Fruit fly (Drosophila melanogaster) whole organism, embryonic: ENCODE measurements around the gene Dus3.
A peak's percentile ranks its signal among the peaks of the same experiment; 100 is the strongest.

Experiments
- Adf1 ChIP-seq: fragments of 200-800 bp; sonication (Bioruptor generic); IDR thresholded peaks from 2 replicates; pipeline ENCODE4 v1.3.6; 2022; ENCODE audit warnings: missing biosample characterization, missing genetic modification characterization
- Asciz ChIP-seq: fragments of 200-800 bp; sonication (Bioruptor generic); optimal IDR thresholded peaks from 2 replicates; lab custom pipeline; 2017; ENCODE audit warnings: missing biosample characterization, mild to moderate bottlenecking, missing genetic modification characterization, missing genetic modification reagents
- Atf6 ChIP-seq: fragments of 200-800 bp; sonication (Bioruptor generic); IDR thresholded peaks from 2 replicates; pipeline ENCODE4 v1.3.6; 2022; ENCODE audit warnings: missing biosample characterization, missing genetic modification characterization
- Bteb2 ChIP-seq: fragments of 200-800 bp; sonication (Bioruptor generic); optimal IDR thresholded peaks from 2 replicates; lab custom pipeline; 2016; ENCODE audit warnings: missing biosample characterization, missing genetic modification characterization
- C15 ChIP-seq: fragments of 200-800 bp; sonication (Bioruptor generic); IDR thresholded peaks from 3 replicates; pipeline ENCODE4 v1.3.6; 2022; ENCODE audit warnings: missing biosample characterization, missing genetic modification characterization
- CG10267 ChIP-seq: fragments of 200-800 bp; sonication (Bioruptor generic); optimal IDR thresholded peaks from 2 replicates; lab custom pipeline; 2018; ENCODE audit warnings: missing biosample characterization, mild to moderate bottlenecking, missing genetic modification characterization, moderate library complexity
- CG12219 ChIP-seq: fragments of 200-800 bp; sonication (Bioruptor generic); optimal IDR thresholded peaks from 3 replicates; lab custom pipeline; 2018; ENCODE audit warnings: missing biosample characterization, mild to moderate bottlenecking, missing genetic modification characterization
- CG12236 ChIP-seq: fragments of 200-800 bp; sonication (Bioruptor generic); optimal IDR thresholded peaks from 2 replicates; lab custom pipeline; 2016; ENCODE audit warnings: missing biosample characterization, missing genetic modification characterization
- CG13287 ChIP-seq: fragments of 200-800 bp; sonication (Bioruptor generic); IDR thresholded peaks from 2 replicates; pipeline ENCODE4 v1.3.6; 2022; ENCODE audit warnings: missing biosample characterization, missing genetic modification characterization; ENCODE audit not compliant: partially characterized antibody
- CG13775 ChIP-seq: fragments of 200-800 bp; sonication (Bioruptor generic); optimal IDR thresholded peaks from 3 replicates; lab custom pipeline; 2017; ENCODE audit warnings: missing biosample characterization, mild to moderate bottlenecking, missing genetic modification characterization
- CG17802 ChIP-seq: fragments of 200-800 bp; sonication (Bioruptor generic); optimal IDR thresholded peaks from 2 replicates; lab custom pipeline; 2018; ENCODE audit warnings: missing biosample characterization, mild to moderate bottlenecking, missing genetic modification characterization, moderate library complexity
- CG18476 ChIP-seq: fragments of 200-800 bp; sonication (Bioruptor generic); optimal IDR thresholded peaks from 2 replicates; lab custom pipeline; 2016; ENCODE audit warnings: missing biosample characterization, mild to moderate bottlenecking, missing genetic modification characterization
- CG2875 ChIP-seq: fragments of 200-800 bp; sonication (Bioruptor generic); optimal IDR thresholded peaks from 2 replicates; lab custom pipeline; 2017; ENCODE audit warnings: missing biosample characterization, mild to moderate bottlenecking, missing genetic modification characterization, missing genetic modification reagents
- CG32767 ChIP-seq: fragments of 200-800 bp; sonication (Bioruptor generic); IDR thresholded peaks from 2 replicates; pipeline ENCODE4 v1.3.6; 2022; ENCODE audit warnings: missing biosample characterization, missing genetic modification characterization
- CG4282 ChIP-seq: fragments of 200-800 bp; sonication (Bioruptor generic); optimal IDR thresholded peaks from 2 replicates; lab custom pipeline; 2016; ENCODE audit warnings: missing biosample characterization, missing genetic modification characterization
- CG4360 ChIP-seq: fragments of 200-800 bp; sonication (Bioruptor generic); IDR thresholded peaks from 2 replicates; pipeline ENCODE4 v1.3.6; 2022; ENCODE audit warnings: missing biosample characterization, missing genetic modification characterization
- CG4404 ChIP-seq: fragments of 200-800 bp; sonication (Bioruptor generic); IDR thresholded peaks from 2 replicates; pipeline ENCODE4 v1.3.6; 2022; ENCODE audit warnings: missing biosample characterization, missing genetic modification characterization
- CG4617 ChIP-seq: fragments of 200-800 bp; sonication (Bioruptor generic); optimal IDR thresholded peaks from 3 replicates; lab custom pipeline; 2016; ENCODE audit warnings: missing biosample characterization, missing genetic modification characterization, borderline replicate concordance
- CG6689 ChIP-seq: fragments of 200-800 bp; sonication (Bioruptor generic); IDR thresholded peaks from 2 replicates; pipeline ENCODE4 v1.3.6; 2022; ENCODE audit warnings: missing biosample characterization, missing genetic modification characterization
- CG8281 ChIP-seq: fragments of 200-800 bp; sonication (Bioruptor generic); optimal IDR thresholded peaks from 2 replicates; lab custom pipeline; 2018; ENCODE audit warnings: missing biosample characterization, mild to moderate bottlenecking, missing genetic modification characterization, moderate library complexity
- CG9215 ChIP-seq: fragments of 200-800 bp; sonication (Bioruptor generic); IDR thresholded peaks from 2 replicates; pipeline ENCODE4 v1.3.6; 2022; ENCODE audit warnings: missing biosample characterization, missing genetic modification characterization
- Dbx ChIP-seq: fragments of 200-800 bp; sonication (Bioruptor generic); IDR thresholded peaks from 3 replicates; pipeline ENCODE4 v1.3.6; 2022; ENCODE audit warnings: missing biosample characterization, missing genetic modification characterization
- Deaf1 ChIP-seq: fragments of 200-800 bp; optimal IDR thresholded peaks from 3 replicates; lab custom pipeline; 2019; ENCODE audit warnings: missing biosample characterization, mild to moderate bottlenecking, missing genetic modification characterization, moderate library complexity
- Ets65A ChIP-seq: fragments of 200-800 bp; sonication (Bioruptor generic); peaks from one replicate; lab custom pipeline; 2016; ENCODE audit warnings: missing biosample characterization, missing genetic modification characterization
- Hr51 ChIP-seq, 2 experiments: fragments of 200-800 bp; sonication (Bioruptor generic); optimal IDR thresholded peaks; 2 replicates in 1 of 2; 3 replicates in 1 of 2; lab custom pipeline; 2016 to 2018; ENCODE audit warnings: missing biosample characterization in 2 of 2, missing genetic modification characterization in 2 of 2, mild to moderate bottlenecking in 1 of 2, moderate library complexity in 1 of 2
- Meics ChIP-seq: fragments of 200-800 bp; sonication (Bioruptor generic); optimal IDR thresholded peaks from 2 replicates; lab custom pipeline; 2017; ENCODE audit warnings: missing biosample characterization, mild to moderate bottlenecking, missing genetic modification characterization
- Opbp ChIP-seq: fragments of 200-800 bp; sonication (Bioruptor generic); IDR thresholded peaks from 3 replicates; pipeline ENCODE4 v1.3.6; 2022; ENCODE audit warnings: missing biosample characterization, missing genetic modification characterization; ENCODE audit not compliant: partially characterized antibody
- Xrp1 ChIP-seq: fragments of 200-800 bp; sonication (Bioruptor generic); IDR thresholded peaks from 2 replicates; pipeline ENCODE4 v1.3.6; 2022; ENCODE audit warnings: missing biosample characterization, missing genetic modification characterization
- abd-A ChIP-seq: fragments of 200-800 bp; sonication (Bioruptor generic); optimal IDR thresholded peaks from 3 replicates; lab custom pipeline; 2019; ENCODE audit warnings: missing biosample characterization, mild to moderate bottlenecking, missing genetic modification characterization, moderate library complexity
- aop ChIP-seq: fragments of 200-800 bp; sonication (Bioruptor generic); IDR thresholded peaks from 2 replicates; pipeline ENCODE4 v1.3.6; 2022; ENCODE audit warnings: missing biosample characterization, missing genetic modification characterization
- bab2 ChIP-seq: fragments of 200-800 bp; sonication (Bioruptor generic); optimal IDR thresholded peaks from 2 replicates; lab custom pipeline; 2016; ENCODE audit warnings: missing biosample characterization, missing genetic modification characterization
- bbx ChIP-seq: fragments of 200-800 bp; sonication (Bioruptor generic); IDR thresholded peaks from 2 replicates; pipeline ENCODE4 v1.3.6; 2022; ENCODE audit warnings: missing biosample characterization, missing genetic modification characterization; ENCODE audit not compliant: partially characterized antibody
- cas ChIP-seq: fragments of 200-800 bp; sonication (Bioruptor generic); IDR thresholded peaks from 2 replicates; pipeline ENCODE4 v1.3.6; 2022; ENCODE audit warnings: missing biosample characterization, missing genetic modification characterization
- croc ChIP-seq: fragments of 200-800 bp; sonication (Bioruptor generic); conservative IDR thresholded peaks from 3 replicates; pipeline ENCODE4 v1.3.6; 2022; ENCODE audit warnings: missing biosample characterization, missing genetic modification characterization
- da ChIP-seq: fragments of 200-800 bp; sonication (Bioruptor generic); optimal IDR thresholded peaks from 2 replicates; lab custom pipeline; 2016; ENCODE audit warnings: missing biosample characterization, missing genetic modification characterization
- danr ChIP-seq: fragments of 200-800 bp; sonication (Bioruptor generic); IDR thresholded peaks from 2 replicates; pipeline ENCODE4 v1.3.6; 2022; ENCODE audit warnings: missing biosample characterization, missing genetic modification characterization
- ftz-f1 ChIP-seq: fragments of 200-800 bp; sonication (Bioruptor generic); optimal IDR thresholded peaks from 2 replicates; lab custom pipeline; 2016; ENCODE audit warnings: missing biosample characterization, missing genetic modification characterization
- kah ChIP-seq: fragments of 200-800 bp; sonication (Bioruptor generic); optimal IDR thresholded peaks from 2 replicates; lab custom pipeline; 2018; ENCODE audit warnings: missing biosample characterization, mild to moderate bottlenecking, missing genetic modification characterization
- knrl ChIP-seq: fragments of 200-800 bp; sonication (Bioruptor generic); IDR thresholded peaks from 3 replicates; pipeline ENCODE4 v1.3.6; 2022; ENCODE audit warnings: missing biosample characterization, missing genetic modification characterization; ENCODE audit not compliant: partially characterized antibody
- lilli ChIP-seq: fragments of 200-800 bp; sonication (Bioruptor generic); optimal IDR thresholded peaks from 3 replicates; lab custom pipeline; 2016; ENCODE audit warnings: missing biosample characterization, missing genetic modification characterization
- lmd ChIP-seq: fragments of 200-800 bp; sonication (Bioruptor generic); IDR thresholded peaks from 2 replicates; pipeline ENCODE4 v1.3.6; 2022; ENCODE audit warnings: missing biosample characterization, missing genetic modification characterization
- maf-S ChIP-seq: fragments of 200-800 bp; sonication (Bioruptor generic); optimal IDR thresholded peaks from 2 replicates; lab custom pipeline; 2016; ENCODE audit warnings: missing biosample characterization, missing genetic modification characterization
- pb ChIP-seq: fragments of 200-800 bp; sonication (Bioruptor generic); optimal IDR thresholded peaks from 3 replicates; lab custom pipeline; 2016; ENCODE audit warnings: missing biosample characterization, missing genetic modification characterization
- pho ChIP-seq: fragments of 200-800 bp; sonication (Bioruptor generic); optimal IDR thresholded peaks from 2 replicates; lab custom pipeline; 2016; ENCODE audit warnings: missing biosample characterization, missing genetic modification characterization
- pita ChIP-seq: fragments of 200-800 bp; sonication (Bioruptor generic); optimal IDR thresholded peaks from 2 replicates; lab custom pipeline; 2017; ENCODE audit warnings: missing biosample characterization, mild to moderate bottlenecking, missing genetic modification characterization
- pzg ChIP-seq: fragments of 200-800 bp; sonication (Bioruptor generic); optimal IDR thresholded peaks from 3 replicates; lab custom pipeline; 2018; ENCODE audit warnings: missing biosample characterization, mild to moderate bottlenecking, missing genetic modification characterization, moderate library complexity
- rib ChIP-seq: fragments of 200-800 bp; sonication (Bioruptor generic); IDR thresholded peaks from 2 replicates; pipeline ENCODE4 v1.3.6; 2022; ENCODE audit warnings: missing biosample characterization, missing genetic modification characterization
- slbo ChIP-seq: fragments of 200-800 bp; sonication (Bioruptor generic); IDR thresholded peaks from 2 replicates; pipeline ENCODE4 v1.3.6; 2022; ENCODE audit warnings: missing biosample characterization, missing genetic modification characterization
- so ChIP-seq: fragments of 200-800 bp; sonication (Bioruptor generic); IDR thresholded peaks from 3 replicates; pipeline ENCODE4 v1.3.6; 2022; ENCODE audit warnings: missing biosample characterization, missing genetic modification characterization
- sqz ChIP-seq: fragments of 200-800 bp; sonication (Bioruptor generic); optimal IDR thresholded peaks from 3 replicates; lab custom pipeline; 2018; ENCODE audit warnings: missing biosample characterization, mild to moderate bottlenecking, missing genetic modification characterization
- trem ChIP-seq: fragments of 200-800 bp; optimal IDR thresholded peaks from 3 replicates; lab custom pipeline; 2019; ENCODE audit warnings: missing biosample characterization, mild to moderate bottlenecking, missing genetic modification characterization, moderate library complexity
- trh ChIP-seq: fragments of 200-800 bp; sonication (Bioruptor generic); optimal IDR thresholded peaks from 2 replicates; lab custom pipeline; 2016; ENCODE audit warnings: missing biosample characterization, missing genetic modification characterization

Dus3 gene

dm6 chr2L:19755015-19755414 is 3.7 kb upstream of the Dus3 start (continued):
- peak; percentile 96 for TF ChIP-seq Deaf1 (tag; lab: Kevin White, UChicago)
- TF ChIP-seq knrl (GFP tag; lab: Robert Waterston, UW): no peak
- TF ChIP-seq Dbx (GFP tag; lab: Robert Waterston, UW): 0 out of 3 replicates have a peak, but pooled peaks have one; percentile 38
- no peak for TF ChIP-seq CG2875
- TF ChIP-seq slbo: 0 out of 2 replicates have a peak, but pooled peaks have one; percentile 6
- peak; percentile 67; the same call in 1 of the 2 replicates for TF ChIP-seq CG32767
- TF ChIP-seq CG12219 (GFP tag; lab: Kevin White, UChicago): no peak
- no peak for TF ChIP-seq pzg (GFP tag; lab: Kevin White, UChicago)
- TF ChIP-seq C15 (GFP tag; lab: Robert Waterston, UW): no peak
- no peak for TF ChIP-seq kah
- no peak for TF ChIP-seq Asciz
- peak; percentile 29; the same call in 1 of the 2 replicates for TF ChIP-seq Atf6

dm6 chr2L:19756040-19756439 is 2.6 kb upstream of the Dus3 start:
- no peak for TF ChIP-seq sqz (GFP tag; lab: Kevin White, UChicago)
- TF ChIP-seq so (GFP tag; lab: Robert Waterston, UW): no peak
- TF ChIP-seq pb (GFP tag; lab: Kevin White, UChicago): no peak
- no peak for TF ChIP-seq rib (GFP tag; lab: Robert Waterston, UW)
- TF ChIP-seq Bteb2 (GFP tag; lab: Kevin White, UChicago): no peak
- no peak for TF ChIP-seq croc (GFP tag; lab: Robert Waterston, UW)
- TF ChIP-seq CG18476: no peak
- no peak for TF ChIP-seq CG9215
- TF ChIP-seq ftz-f1: no peak
- no peak for TF ChIP-seq lmd (GFP tag; lab: Robert Waterston, UW)
- TF ChIP-seq CG6689: no peak
- no peak for TF ChIP-seq pita
- peak; percentile 90 for TF ChIP-seq CG4360 (GFP tag; lab: Robert Waterston, UW)
- no peak for TF ChIP-seq trem (tag; lab: Kevin White, UChicago)
- TF ChIP-seq CG13287 (GFP tag; lab: Robert Waterston, UW): no peak
- TF ChIP-seq CG4404 (GFP tag; lab: Robert Waterston, UW): no peak
- no peak for TF ChIP-seq CG13775
- TF ChIP-seq CG4282 (GFP tag; lab: Kevin White, UChicago): no peak
- TF ChIP-seq Opbp (GFP tag; lab: Robert Waterston, UW): no peak
- TF ChIP-seq CG17802 (tag; lab: Kevin White, UChicago): no peak
- TF ChIP-seq da (GFP tag; lab: Kevin White, UChicago): no peak
- TF ChIP-seq Adf1 (GFP tag; lab: Robert Waterston, UW): peak; percentile 69
- no peak for TF ChIP-seq Meics
- no peak for TF ChIP-seq bab2 (GFP tag; lab: Kevin White, UChicago)
- no peak for TF ChIP-seq lilli (GFP tag; lab: Kevin White, UChicago)
- no peak for TF ChIP-seq CG8281 (tag; lab: Kevin White, UChicago)
- peak; percentile 26 for TF ChIP-seq abd-A (tag; lab: Kevin White, UChicago)
- TF ChIP-seq Ets65A: no peak
- TF ChIP-seq cas (GFP tag; lab: Robert Waterston, UW): no peak
- no peak for TF ChIP-seq pho
- TF ChIP-seq CG4617 (GFP tag; lab: Kevin White, UChicago): no peak
- TF ChIP-seq trh (GFP tag; lab: Kevin White, UChicago): no peak
- no peak for TF ChIP-seq aop
- TF ChIP-seq CG10267: no peak
- no peak for TF ChIP-seq CG12236 (GFP tag; lab: Kevin White, UChicago)
- no peak for TF ChIP-seq Hr51 (GFP tag; optimal IDR thresholded peaks at IDR 0.05; lab: Kevin White, UChicago)
- no peak for TF ChIP-seq danr (GFP tag; lab: Robert Waterston, UW)
- TF ChIP-seq bbx (GFP tag; lab: Robert Waterston, UW): no peak
- no peak for TF ChIP-seq maf-S
- TF ChIP-seq Xrp1 (GFP tag; lab: Robert Waterston, UW): no peak
